Worm (Caenorhabditis elegans) whole organism, mixed stage, embryonic: ENCODE data around the gene Y51H4A.941.

ENCODE experiments used
- blmp-1 ChIP-seq: fragments of 150-350 bp; optimal IDR thresholded peaks from 2 replicates; lab custom pipeline; 2014; ENCODE audit warnings: missing biosample characterization, missing genetic modification characterization
- ces-1 ChIP-seq: fragments of 150-350 bp; optimal IDR thresholded peaks from 2 replicates; lab custom pipeline; 2014; ENCODE audit warnings: missing biosample characterization, missing genetic modification reagents, missing genetic modification characterization
- cnd-1 ChIP-seq: fragments of 200-800 bp; sonication (Bioruptor generic); optimal IDR thresholded peaks from 2 replicates; lab custom pipeline; 2018; ENCODE audit warnings: mild to moderate bottlenecking, missing genetic modification characterization, missing compliant biosample characterization
- ham-2 ChIP-seq: fragments of 200-800 bp; sonication (Bioruptor generic); optimal IDR thresholded peaks from 2 replicates; lab custom pipeline; 2018; ENCODE audit warnings: mild to moderate bottlenecking, missing genetic modification characterization, missing compliant biosample characterization
- lin-13 ChIP-seq: fragments of 150-350 bp; optimal IDR thresholded peaks from 2 replicates; lab custom pipeline; 2014; ENCODE audit warnings: missing biosample characterization, missing genetic modification characterization
- lsy-2 ChIP-seq: fragments of 150-350 bp; optimal IDR thresholded peaks from 2 replicates; lab custom pipeline; 2014; ENCODE audit warnings: missing biosample characterization, missing genetic modification characterization
- nhr-28 ChIP-seq: fragments of 150-350 bp; optimal IDR thresholded peaks from 2 replicates; lab custom pipeline; 2014; ENCODE audit warnings: missing biosample characterization, missing genetic modification characterization
- nhr-76 ChIP-seq: sonication (generic microtip); optimal IDR thresholded peaks from 2 replicates; lab custom pipeline; 2017; ENCODE audit warnings: missing biosample characterization, missing genetic modification characterization
- sptf-1 ChIP-seq: sonication (generic microtip); optimal IDR thresholded peaks from 2 replicates; lab custom pipeline; 2017; ENCODE audit warnings: mild to moderate bottlenecking, missing genetic modification characterization, moderate library complexity, missing compliant biosample characterization
- unc-62 ChIP-seq: fragments of 150-350 bp; optimal IDR thresholded peaks from 2 replicates; lab custom pipeline; 2014; ENCODE audit warnings: missing biosample characterization, missing genetic modification reagents, missing genetic modification characterization

DNA sequence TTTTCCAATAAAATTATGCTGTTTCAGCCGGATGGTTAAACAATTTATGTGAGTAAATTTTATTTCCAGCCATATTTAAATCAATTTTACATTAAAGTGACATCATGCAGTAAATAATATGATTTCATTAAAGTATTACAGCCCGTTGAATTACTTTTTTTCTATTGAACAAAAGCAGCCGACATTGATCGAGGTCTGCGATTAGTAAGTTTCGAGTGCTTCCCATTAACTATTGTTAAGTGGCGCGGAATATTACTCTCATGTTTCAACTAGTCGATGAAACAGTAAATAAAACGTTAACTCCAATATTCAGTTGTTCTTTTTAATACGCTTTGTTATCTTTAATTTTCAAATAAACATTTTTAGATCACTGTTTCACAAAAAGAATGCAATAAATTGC, 24.2 kb upstream of the Y51H4A.941 start:
- TF ChIP-seq lin-13 (tag; lab: Kevin White, UChicago), result no peak
- TF ChIP-seq lsy-2, result no peak
- TF ChIP-seq ham-2 (GFP tag; lab: Kevin White, UChicago), result no peak
- TF ChIP-seq cnd-1 (tag; lab: Kevin White, UChicago), result no peak
- no peak for TF ChIP-seq sptf-1 (tag; lab: Kevin White, UChicago)
- no peak for TF ChIP-seq unc-62 (GFP tag; lab: Kevin White, UChicago)
- no peak for TF ChIP-seq nhr-28
- TF ChIP-seq ces-1 (GFP tag; lab: Kevin White, UChicago), result no peak
- TF ChIP-seq nhr-76 (tag; lab: Kevin White, UChicago), result no peak
- no peak for TF ChIP-seq blmp-1 (tag; lab: Kevin White, UChicago)
